Fruit fly (Drosophila melanogaster) S2 (cell line): ENCODE data around the gene CG33285.

Source experiments
- CG8478 ChIP-seq: fragments of >200 bp; optimal IDR thresholded peaks from 2 replicates; lab custom pipeline; 2018
- CTCF ChIP-seq, 2 experiments: fragments of >200 bp; optimal IDR thresholded peaks; 2 replicates each; lab custom pipeline; 2018

- TF ChIP-seq CG8478 (lab: Kevin White, UChicago) (no peak), CTCF (optimal IDR thresholded peaks at IDR 0.05; lab: Kevin White, UChicago) (no peak)
Observed at dm6 chr3L:21098602-21099001, 9.8 kb upstream of the CG33285 start.
